Fruit fly (Drosophila melanogaster) whole organism, embryonic: ENCODE data around the gene zetaCOP.

Source experiments
- Aef1 ChIP-seq: fragments of 200-800 bp; sonication (Bioruptor generic); IDR thresholded peaks from 3 replicates; pipeline ENCODE4 v1.3.6; 2022; ENCODE audit warnings: missing biosample characterization, missing genetic modification characterization
- Bdp1 ChIP-seq: fragments of 200-800 bp; sonication (Bioruptor generic); optimal IDR thresholded peaks from 3 replicates; lab custom pipeline; 2016; ENCODE audit warnings: missing biosample characterization, missing genetic modification characterization
- Bgb ChIP-seq: fragments of 200-800 bp; sonication (Bioruptor generic); IDR thresholded peaks from 2 replicates; pipeline ENCODE4 v1.3.6; 2022; ENCODE audit warnings: missing biosample characterization, missing genetic modification characterization; ENCODE audit not compliant: partially characterized antibody
- Blimp-1 ChIP-seq: fragments of 200-800 bp; sonication (Bioruptor generic); optimal IDR thresholded peaks from 3 replicates; lab custom pipeline; 2018; ENCODE audit warnings: missing biosample characterization, missing genetic modification characterization, mild to moderate bottlenecking, moderate library complexity, missing genetic modification reagents
- CG10209 ChIP-seq: fragments of 200-800 bp; sonication (Bioruptor generic); optimal IDR thresholded peaks from 3 replicates; lab custom pipeline; 2017; ENCODE audit warnings: missing biosample characterization, mild to moderate bottlenecking, missing genetic modification characterization, missing genetic modification reagents
- CG12219 ChIP-seq: fragments of 200-800 bp; sonication (Bioruptor generic); optimal IDR thresholded peaks from 3 replicates; lab custom pipeline; 2018; ENCODE audit warnings: missing biosample characterization, mild to moderate bottlenecking, missing genetic modification characterization
- CG12659 ChIP-seq: fragments of 200-800 bp; sonication (Bioruptor generic); optimal IDR thresholded peaks from 3 replicates; lab custom pipeline; 2017; ENCODE audit warnings: mild to moderate bottlenecking, missing biosample characterization, missing genetic modification reagents, missing genetic modification characterization
- CG13296 ChIP-seq: fragments of 200-800 bp; sonication (Bioruptor generic); optimal IDR thresholded peaks from 3 replicates; lab custom pipeline; 2018; ENCODE audit warnings: missing biosample characterization, mild to moderate bottlenecking, missing genetic modification characterization
- CG13424 ChIP-seq: fragments of 200-800 bp; sonication (Bioruptor generic); optimal IDR thresholded peaks from 2 replicates; lab custom pipeline; 2019; ENCODE audit warnings: missing biosample characterization, mild to moderate bottlenecking, missing genetic modification characterization, moderate library complexity
- CG14441 ChIP-seq: fragments of 200-800 bp; sonication (Bioruptor generic); IDR thresholded peaks from 2 replicates; pipeline ENCODE4 v1.3.6; 2022; ENCODE audit warnings: missing biosample characterization, missing genetic modification characterization
- CG14965 ChIP-seq: fragments of 200-800 bp; sonication (Bioruptor generic); optimal IDR thresholded peaks from 2 replicates; lab custom pipeline; 2016; ENCODE audit warnings: missing biosample characterization, missing genetic modification characterization, borderline replicate concordance
- CG15269 ChIP-seq: fragments of 200-800 bp; sonication (Bioruptor generic); optimal IDR thresholded peaks from 2 replicates; lab custom pipeline; 2018; ENCODE audit warnings: missing biosample characterization, mild to moderate bottlenecking, missing genetic modification characterization, moderate library complexity
- CG17186 ChIP-seq: fragments of 200-800 bp; sonication (Bioruptor generic); optimal IDR thresholded peaks from 3 replicates; lab custom pipeline; 2017; ENCODE audit warnings: missing biosample characterization, missing genetic modification reagents, missing genetic modification characterization
- CG17385 ChIP-seq: fragments of 200-800 bp; sonication (Bioruptor generic); optimal IDR thresholded peaks from 3 replicates; lab custom pipeline; 2018; ENCODE audit warnings: missing biosample characterization, mild to moderate bottlenecking, missing genetic modification characterization
- CG17912 ChIP-seq: fragments of 200-800 bp; sonication (Bioruptor generic); optimal IDR thresholded peaks from 2 replicates; lab custom pipeline; 2018; ENCODE audit warnings: missing biosample characterization, mild to moderate bottlenecking, missing genetic modification characterization
- CG18262 ChIP-seq: fragments of 200-800 bp; optimal IDR thresholded peaks from 3 replicates; lab custom pipeline; 2019; ENCODE audit warnings: missing biosample characterization, mild to moderate bottlenecking, missing genetic modification characterization, moderate library complexity
- CG18476 ChIP-seq: fragments of 200-800 bp; sonication (Bioruptor generic); optimal IDR thresholded peaks from 2 replicates; lab custom pipeline; 2016; ENCODE audit warnings: missing biosample characterization, mild to moderate bottlenecking, missing genetic modification characterization
- CG18764 ChIP-seq: fragments of 200-800 bp; sonication (Bioruptor generic); optimal IDR thresholded peaks from 3 replicates; lab custom pipeline; 2016; ENCODE audit warnings: missing biosample characterization, missing genetic modification characterization
- CG2875 ChIP-seq: fragments of 200-800 bp; sonication (Bioruptor generic); optimal IDR thresholded peaks from 2 replicates; lab custom pipeline; 2017; ENCODE audit warnings: missing biosample characterization, mild to moderate bottlenecking, missing genetic modification characterization, missing genetic modification reagents
- CG33213 ChIP-seq: fragments of 200-800 bp; sonication (Bioruptor generic); optimal IDR thresholded peaks from 3 replicates; lab custom pipeline; 2016; ENCODE audit warnings: missing biosample characterization, missing genetic modification characterization
- CG6175 ChIP-seq: fragments of 200-800 bp; sonication (Bioruptor generic); IDR thresholded peaks from 3 replicates; pipeline ENCODE4 v1.3.6; 2022; ENCODE audit warnings: missing biosample characterization, missing genetic modification characterization
- CG6254 ChIP-seq: fragments of 200-800 bp; sonication (Bioruptor generic); optimal IDR thresholded peaks from 3 replicates; lab custom pipeline; 2017; ENCODE audit warnings: mild to moderate bottlenecking, missing biosample characterization, missing genetic modification reagents, missing genetic modification characterization
- CG6813 ChIP-seq: fragments of 200-800 bp; sonication (Bioruptor generic); optimal IDR thresholded peaks from 2 replicates; lab custom pipeline; 2017; ENCODE audit warnings: missing biosample characterization, missing genetic modification characterization, mild to moderate bottlenecking, moderate library complexity, missing genetic modification reagents
- CG7839 ChIP-seq: fragments of 200-800 bp; sonication (Bioruptor generic); optimal IDR thresholded peaks from 3 replicates; lab custom pipeline; 2018; ENCODE audit warnings: missing biosample characterization, mild to moderate bottlenecking, missing genetic modification characterization, moderate library complexity
- CG8089 ChIP-seq: fragments of 200-800 bp; sonication (Bioruptor generic); optimal IDR thresholded peaks from 3 replicates; lab custom pipeline; 2016; ENCODE audit warnings: missing biosample characterization, missing genetic modification characterization
- Eip74EF ChIP-seq, 2 experiments: fragments of 200-800 bp in 1 of 2; fragments of >200 bp in 1 of 2; sonication (Bioruptor generic) in 1 of 2; optimal IDR thresholded peaks; 2 replicates each; lab custom pipeline; 2017 to 2019; ENCODE audit warnings: missing biosample characterization in 2 of 2, missing genetic modification characterization in 2 of 2, mild to moderate bottlenecking in 1 of 2, moderate library complexity in 1 of 2
- Elba2 ChIP-seq: fragments of 200-800 bp; sonication (Bioruptor generic); optimal IDR thresholded peaks from 3 replicates; lab custom pipeline; 2016; ENCODE audit warnings: missing biosample characterization, missing genetic modification characterization
- HHEX ChIP-seq: fragments of 200-800 bp; sonication (Bioruptor generic); optimal IDR thresholded peaks from 3 replicates; lab custom pipeline; 2017; ENCODE audit warnings: missing biosample characterization, mild to moderate bottlenecking, missing genetic modification characterization, missing genetic modification reagents
- HLH3B ChIP-seq: fragments of 200-800 bp; sonication (Bioruptor generic); IDR thresholded peaks from 2 replicates; pipeline ENCODE4 v1.3.6; 2022; ENCODE audit warnings: missing biosample characterization, missing genetic modification characterization
- NK7.1 ChIP-seq: fragments of 200-800 bp; sonication (Bioruptor generic); optimal IDR thresholded peaks from 3 replicates; lab custom pipeline; 2016; ENCODE audit warnings: missing biosample characterization, missing genetic modification characterization
- Oli ChIP-seq: fragments of 200-800 bp; sonication (Bioruptor generic); optimal IDR thresholded peaks from 2 replicates; lab custom pipeline; 2018; ENCODE audit warnings: missing biosample characterization, mild to moderate bottlenecking, missing genetic modification characterization, moderate library complexity
- Ptx1 ChIP-seq: fragments of 200-800 bp; sonication (Bioruptor generic); IDR thresholded peaks from 2 replicates; pipeline ENCODE4 v1.3.6; 2022; ENCODE audit warnings: missing biosample characterization, missing genetic modification characterization
- Rfx ChIP-seq: fragments of 200-800 bp; sonication (Bioruptor generic); IDR thresholded peaks from 2 replicates; pipeline ENCODE4 v1.3.6; 2022; ENCODE audit warnings: missing biosample characterization, missing genetic modification characterization
- ab ChIP-seq: fragments of 200-800 bp; sonication (Bioruptor generic); optimal IDR thresholded peaks from 2 replicates; lab custom pipeline; 2016; ENCODE audit warnings: missing biosample characterization, missing genetic modification characterization
- cad ChIP-seq: fragments of >200 bp; optimal IDR thresholded peaks from 2 replicates; lab custom pipeline; 2017; ENCODE audit warnings: missing biosample characterization, missing genetic modification characterization
- cwo ChIP-seq: fragments of 200-800 bp; sonication (Bioruptor generic); optimal IDR thresholded peaks from 3 replicates; lab custom pipeline; 2017; ENCODE audit warnings: missing biosample characterization, missing genetic modification characterization, mild to moderate bottlenecking, moderate library complexity, missing genetic modification reagents
- fd64A ChIP-seq: fragments of 200-800 bp; sonication (Bioruptor generic); optimal IDR thresholded peaks from 3 replicates; lab custom pipeline; 2018; ENCODE audit warnings: missing biosample characterization, mild to moderate bottlenecking, missing genetic modification characterization
- fd96Cb ChIP-seq: fragments of 200-800 bp; sonication (Bioruptor generic); optimal IDR thresholded peaks from 2 replicates; lab custom pipeline; 2018; ENCODE audit warnings: missing biosample characterization, mild to moderate bottlenecking, missing genetic modification characterization, moderate library complexity
- hkb ChIP-seq, 2 experiments: fragments of 200-800 bp in 1 of 2; fragments of >200 bp in 1 of 2; sonication (Bioruptor generic) in 1 of 2; IDR thresholded peaks in 1 of 2; optimal IDR thresholded peaks in 1 of 2; 2 replicates each; pipeline versions ENCODE4 v1.3.6 to Lab custom; 2017 to 2022; ENCODE audit warnings: missing biosample characterization in 1 of 2, missing genetic modification characterization in 1 of 2
- ind ChIP-seq: fragments of 200-800 bp; sonication (Bioruptor generic); optimal IDR thresholded peaks from 3 replicates; lab custom pipeline; 2016; ENCODE audit warnings: missing biosample characterization, missing genetic modification characterization
- nom ChIP-seq: fragments of 200-800 bp; sonication (Bioruptor generic); optimal IDR thresholded peaks from 2 replicates; lab custom pipeline; 2017; ENCODE audit warnings: missing biosample characterization, missing genetic modification characterization, mild to moderate bottlenecking, moderate library complexity, missing genetic modification reagents
- pfk ChIP-seq: fragments of 200-800 bp; sonication (Bioruptor generic); optimal IDR thresholded peaks from 2 replicates; lab custom pipeline; 2018; ENCODE audit warnings: missing biosample characterization, mild to moderate bottlenecking, missing genetic modification characterization, moderate library complexity
- psq ChIP-seq: fragments of 200-800 bp; sonication (Bioruptor generic); optimal IDR thresholded peaks from 2 replicates; lab custom pipeline; 2017; ENCODE audit warnings: missing biosample characterization, missing genetic modification characterization
- schlank ChIP-seq: fragments of 200-800 bp; sonication (Bioruptor generic); optimal IDR thresholded peaks from 2 replicates; lab custom pipeline; 2018; ENCODE audit warnings: missing biosample characterization, mild to moderate bottlenecking, missing genetic modification characterization
- sima ChIP-seq: fragments of 200-800 bp; sonication (Bioruptor generic); optimal IDR thresholded peaks from 2 replicates; lab custom pipeline; 2016; ENCODE audit warnings: missing biosample characterization, missing genetic modification characterization
- slbo ChIP-seq: fragments of 200-800 bp; sonication (Bioruptor generic); IDR thresholded peaks from 2 replicates; pipeline ENCODE4 v1.3.6; 2022; ENCODE audit warnings: missing biosample characterization, missing genetic modification characterization
- sqz ChIP-seq: fragments of 200-800 bp; sonication (Bioruptor generic); optimal IDR thresholded peaks from 3 replicates; lab custom pipeline; 2018; ENCODE audit warnings: missing biosample characterization, mild to moderate bottlenecking, missing genetic modification characterization
- wek ChIP-seq: fragments of 200-800 bp; sonication (Bioruptor generic); optimal IDR thresholded peaks from 3 replicates; lab custom pipeline; 2018; ENCODE audit warnings: missing biosample characterization, mild to moderate bottlenecking, missing genetic modification characterization, moderate library complexity
- z ChIP-seq: fragments of 200-800 bp; sonication (Bioruptor generic); IDR thresholded peaks from 3 replicates; pipeline ENCODE4 v1.3.6; 2022; ENCODE audit warnings: missing biosample characterization, missing genetic modification characterization

zetaCOP gene

DNA sequence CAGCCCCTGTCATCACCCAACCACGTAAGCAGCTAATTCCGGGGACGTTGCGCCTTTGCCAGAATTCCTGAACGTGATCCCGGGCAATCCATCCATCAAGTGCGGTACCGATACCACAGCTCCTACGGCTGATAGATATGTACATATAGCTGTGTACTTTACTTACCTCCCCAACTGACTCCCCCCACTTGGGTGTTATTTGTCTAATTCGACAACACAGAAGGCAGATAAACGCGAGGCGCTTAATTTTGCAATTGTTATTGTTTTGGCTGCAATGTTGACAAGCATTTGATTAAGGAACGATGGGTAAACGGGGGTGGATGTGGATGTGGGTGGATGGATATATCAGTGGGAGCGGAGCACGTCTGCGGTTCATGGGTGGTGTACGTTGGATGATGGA is 3.2 kb downstream of the zetaCOP start (continued):
- TF ChIP-seq z: no peak
- TF ChIP-seq CG6254 (GFP tag; lab: Kevin White, UChicago): peak; percentile 28
- TF ChIP-seq slbo: no peak
- no peak for TF ChIP-seq CG14441 (GFP tag; lab: Robert Waterston, UW)
- TF ChIP-seq CG12659 (GFP tag; lab: Kevin White, UChicago): peak; percentile 25
- TF ChIP-seq cad (GFP tag; lab: Kevin White, UChicago): no peak
- TF ChIP-seq nom (GFP tag; lab: Kevin White, UChicago): no peak
- TF ChIP-seq CG13424: peak; percentile 12
- peak; percentile 42 for TF ChIP-seq schlank
- TF ChIP-seq fd64A (GFP tag; lab: Kevin White, UChicago): peak; percentile 11
- TF ChIP-seq wek: peak; percentile 20
- TF ChIP-seq CG6813 (GFP tag; lab: Kevin White, UChicago): peak; percentile 20
- 0 out of 2 replicates have a peak, but pooled peaks have one; percentile 21 for TF ChIP-seq HLH3B (GFP tag; lab: Robert Waterston, UW)
- no peak for TF ChIP-seq CG8089 (GFP tag; lab: Kevin White, UChicago)
- no peak for TF ChIP-seq Bdp1 (GFP tag; lab: Kevin White, UChicago)
- peak; percentile 21 for TF ChIP-seq CG10209 (GFP tag; lab: Kevin White, UChicago)
- no peak for TF ChIP-seq Oli (tag; lab: Kevin White, UChicago)
- no peak for TF ChIP-seq NK7.1 (GFP tag; lab: Kevin White, UChicago)
- TF ChIP-seq pfk (GFP tag; lab: Kevin White, UChicago): peak; percentile 54
- no peak for TF ChIP-seq CG15269
- TF ChIP-seq ab (GFP tag; lab: Kevin White, UChicago): no peak
- no peak for TF ChIP-seq sqz
- no peak for TF ChIP-seq Elba2 (GFP tag; lab: Kevin White, UChicago)
- no peak for TF ChIP-seq CG17186 (GFP tag; lab: Kevin White, UChicago)
- TF ChIP-seq Bgb: no peak
- no peak for TF ChIP-seq Blimp-1
- TF ChIP-seq fd96Cb (tag; lab: Kevin White, UChicago): no peak
- 0 out of 2 replicates have a peak, but pooled peaks have one; percentile 9 for TF ChIP-seq Ptx1 (GFP tag; lab: Robert Waterston, UW)
- TF ChIP-seq CG7839 (tag; lab: Kevin White, UChicago): no peak
- no peak for TF ChIP-seq ind (GFP tag; lab: Kevin White, UChicago)
- no peak for TF ChIP-seq Aef1 (GFP tag; lab: Robert Waterston, UW)
- no peak for TF ChIP-seq CG14965 (GFP tag; lab: Kevin White, UChicago)
- TF ChIP-seq sima (GFP tag; lab: Kevin White, UChicago): no peak
- TF ChIP-seq CG13296 (GFP tag; lab: Kevin White, UChicago): peak; percentile 19
- no peak for TF ChIP-seq CG18262 (tag; lab: Kevin White, UChicago)
- TF ChIP-seq CG17912 (GFP tag; lab: Kevin White, UChicago): peak; percentile 46
- no peak for TF ChIP-seq CG18764 (GFP tag; lab: Kevin White, UChicago)
- no peak for TF ChIP-seq Eip74EF (GFP tag; optimal IDR thresholded peaks at IDR 0.05; lab: Kevin White, UChicago)
- TF ChIP-seq psq (GFP tag; lab: Kevin White, UChicago): no peak
- peak; percentile 34 for TF ChIP-seq HHEX (GFP tag; lab: Kevin White, UChicago)
- peak; percentile 28 for TF ChIP-seq cwo
- TF ChIP-seq CG17385 (GFP tag; lab: Kevin White, UChicago): no peak
- TF ChIP-seq CG18476: no peak
- peak; percentile 38 for TF ChIP-seq CG2875 (GFP tag; lab: Kevin White, UChicago)
- peak; percentile 5 for TF ChIP-seq CG12219 (GFP tag; lab: Kevin White, UChicago)
- no peak for TF ChIP-seq CG33213 (GFP tag; lab: Kevin White, UChicago)
- peak; percentile 20; the same call in 1 of the 2 replicates for TF ChIP-seq Rfx
- no peak for TF ChIP-seq CG6175 (GFP tag; lab: Robert Waterston, UW)
- TF ChIP-seq hkb (optimal IDR thresholded peaks at IDR 0.05; lab: Kevin White, UChicago): no peak
- peak; percentile 25; the same call in 1 of the 2 replicates for TF ChIP-seq hkb (GFP tag; IDR thresholded peaks at IDR 0.05; lab: Robert Waterston, UW)
